Worm (Caenorhabditis elegans): ENCODE data around the gene K10H10.13.

Gene K10H10.13

ce11 chrII:14488661-14489060 is 22.4 kb downstream of the K10H10.13 start, which contains the start of gene usp-14 (continued):
- TF ChIP-seq lsy-2 (tag; optimal IDR thresholded peaks at IDR 0.05) (peak; percentile 70 to 78), lin-14 (GFP tag; optimal IDR thresholded peaks at IDR 0.05) (peak; percentile 91), ceh-82 (tag; optimal IDR thresholded peaks at IDR 0.05) (peak in 2 of 3 experiments; percentile 48 to 51), vab-15 (tag; optimal IDR thresholded peaks at IDR 0.05) (no peak), nhr-20 (tag; optimal IDR thresholded peaks at IDR 0.05) (peak; percentile 67), grh-1 (GFP tag; IDR thresholded peaks at IDR 0.05) (peak; percentile 37; the same call in 1 of the 2 replicates), fkh-10 (GFP tag; optimal IDR thresholded peaks at IDR 0.05) (no peak), nhr-77 (tag; optimal IDR thresholded peaks at IDR 0.05) (peak; percentile 58), ama-1 (optimal IDR thresholded peaks at IDR 0.05) (no peak), mep-1 (tag; optimal IDR thresholded peaks at IDR 0.05) (peak; percentile 66), ces-1 (GFP tag; optimal IDR thresholded peaks at IDR 0.05) (no peak), egl-27 (tag; optimal IDR thresholded peaks at IDR 0.05) (no peak), nhr-71 (tag; optimal IDR thresholded peaks at IDR 0.05) (peak; percentile 74), isw-1 (GFP tag; IDR thresholded peaks at IDR 0.05) (peak; percentile 45), tbx-2 (tag; optimal IDR thresholded peaks at IDR 0.05) (peak; percentile 66), nhr-19 (GFP tag; conservative IDR thresholded peaks at IDR 0.05) (peak; percentile 63), lir-3 (tag; optimal IDR thresholded peaks at IDR 0.05; ENCODE audit: poor library complexity) (peak; percentile 8), unc-130 (tag; optimal IDR thresholded peaks at IDR 0.05) (peak; percentile 30), skn-1 (tag; optimal IDR thresholded peaks at IDR 0.05) (peak; percentile 96), F16B12.6 (tag; optimal IDR thresholded peaks at IDR 0.05) (peak; percentile 47), ets-5 (GFP tag; IDR thresholded peaks at IDR 0.05) (no peak), blmp-1 (tag; optimal IDR thresholded peaks at IDR 0.05) (peak; percentile 69), unc-98 (GFP tag; IDR thresholded peaks at IDR 0.05) (no peak), unc-62 (GFP tag; optimal IDR thresholded peaks at IDR 0.05) (no peak), egl-13 (tag; optimal IDR thresholded peaks at IDR 0.05) (peak; percentile 20), dsc-1 (tag; optimal IDR thresholded peaks at IDR 0.05) (peak; percentile 40), nhr-84 (tag; optimal IDR thresholded peaks at IDR 0.05) (no peak), snu-23 (GFP tag; optimal IDR thresholded peaks at IDR 0.05) (peak; percentile 72), C34B4.2 (tag; optimal IDR thresholded peaks at IDR 0.05) (no peak), nhr-85 (tag) (peak; percentile 79), lin-35 (GFP tag; optimal IDR thresholded peaks at IDR 0.05) (peak; percentile 82 to 90), elt-3 (tag; optimal IDR thresholded peaks at IDR 0.05) (peak in 1 of 6 experiments; percentile 21), irx-1 (tag; optimal IDR thresholded peaks at IDR 0.05) (peak; percentile 51), ceh-90 (tag; optimal IDR thresholded peaks at IDR 0.05) (no peak), ceh-63 (GFP tag; optimal IDR thresholded peaks at IDR 0.05) (no peak), ceh-88 (GFP tag; IDR thresholded peaks at IDR 0.05) (no peak)

ce11 chrII:14483813-14484212 is 27.3 kb downstream of the K10H10.13 start:
- TF ChIP-seq ceh-82 (tag; optimal IDR thresholded peaks at IDR 0.05) (no peak), efl-1 (optimal IDR thresholded peaks at IDR 0.05) (no peak), efl-1 (GFP tag; optimal IDR thresholded peaks at IDR 0.05 in 1 of 2) (peak in 1 of 2 experiments; percentile 62)

- TF ChIP-seq sptf-1 (tag; optimal IDR thresholded peaks at IDR 0.05) (no peak), blmp-1 (tag; optimal IDR thresholded peaks at IDR 0.05) (peak; percentile 84), elt-3 (tag; optimal IDR thresholded peaks at IDR 0.05) (peak in 1 of 6 experiments; percentile 21), aly-2 (tag; optimal IDR thresholded peaks at IDR 0.05) (no peak), unc-98 (GFP tag; IDR thresholded peaks at IDR 0.05) (no peak), dsc-1 (tag; optimal IDR thresholded peaks at IDR 0.05) (no peak), aha-1 (tag; optimal IDR thresholded peaks at IDR 0.05) (no peak), swsn-7 (tag; optimal IDR thresholded peaks at IDR 0.05) (no peak), jun-1 (tag; optimal IDR thresholded peaks at IDR 0.05) (no peak), dpl-1 (GFP tag; optimal IDR thresholded peaks at IDR 0.05) (no peak), rnt-1 (tag; optimal IDR thresholded peaks at IDR 0.05) (no peak), grh-1 (GFP tag; IDR thresholded peaks at IDR 0.05) (peak; percentile 48), nhr-71 (tag; optimal IDR thresholded peaks at IDR 0.05) (no peak), pax-3 (tag; optimal IDR thresholded peaks at IDR 0.05) (no peak), skn-1 (tag; optimal IDR thresholded peaks at IDR 0.05) (no peak), hlh-4 (tag; optimal IDR thresholded peaks at IDR 0.05) (no peak), pqm-1 (tag; optimal IDR thresholded peaks at IDR 0.05) (no peak), ztf-11 (tag; optimal IDR thresholded peaks at IDR 0.05) (no peak), nhr-85 (tag) (peak; percentile 4), efl-1 (optimal IDR thresholded peaks at IDR 0.05) (no peak), efl-1 (GFP tag; optimal IDR thresholded peaks at IDR 0.05 in 1 of 2) (no peak)
Observed at ce11 chrII:14480772-14481171, 30.3 kb downstream of the K10H10.13 start.
